Fruit fly (Drosophila melanogaster) whole organism, prepupa: ENCODE data around the gene CG14314.

Experiments
- Blimp-1 ChIP-seq: fragments of 200-800 bp; sonication (Bioruptor generic); optimal IDR thresholded peaks from 3 replicates; lab custom pipeline; 2017; ENCODE audit warnings: missing biosample characterization, missing genetic modification characterization, mild to moderate bottlenecking, moderate library complexity, missing genetic modification reagents
- CG1621 ChIP-seq: fragments of 200-800 bp; sonication (Bioruptor generic); optimal IDR thresholded peaks from 3 replicates; lab custom pipeline; 2018; ENCODE audit warnings: missing biosample characterization, mild to moderate bottlenecking, missing genetic modification characterization
- CG32006 ChIP-seq: fragments of 200-800 bp; sonication (Bioruptor generic); optimal IDR thresholded peaks from 3 replicates; lab custom pipeline; 2017; ENCODE audit warnings: missing biosample characterization, mild to moderate bottlenecking, missing genetic modification characterization
- CG4318 ChIP-seq: fragments of 200-800 bp; sonication (Bioruptor generic); optimal IDR thresholded peaks from 3 replicates; lab custom pipeline; 2017; ENCODE audit warnings: missing biosample characterization, mild to moderate bottlenecking, missing genetic modification characterization
- CG6808 ChIP-seq: fragments of 200-800 bp; sonication (Bioruptor generic); optimal IDR thresholded peaks from 3 replicates; lab custom pipeline; 2017; ENCODE audit warnings: missing biosample characterization, missing genetic modification characterization, mild to moderate bottlenecking, moderate library complexity, missing genetic modification reagents
- CG6854 ChIP-seq: fragments of 200-800 bp; sonication (Bioruptor generic); optimal IDR thresholded peaks from 2 replicates; lab custom pipeline; 2017; ENCODE audit warnings: missing biosample characterization, mild to moderate bottlenecking, missing genetic modification characterization
- Hr39 ChIP-seq: fragments of 200-800 bp; sonication (Bioruptor generic); optimal IDR thresholded peaks from 2 replicates; lab custom pipeline; 2016; ENCODE audit warnings: missing biosample characterization, missing genetic modification characterization
- Smox ChIP-seq: fragments of 200-800 bp; sonication (Bioruptor generic); optimal IDR thresholded peaks from 3 replicates; lab custom pipeline; 2016; ENCODE audit warnings: missing biosample characterization, missing genetic modification characterization
- fd59A ChIP-seq: fragments of 200-800 bp; sonication (Bioruptor generic); optimal IDR thresholded peaks from 2 replicates; lab custom pipeline; 2017; ENCODE audit warnings: missing biosample characterization, mild to moderate bottlenecking, missing genetic modification characterization, missing genetic modification reagents
- fd85E ChIP-seq: fragments of 200-800 bp; sonication (Bioruptor generic); optimal IDR thresholded peaks from 3 replicates; lab custom pipeline; 2016; ENCODE audit warnings: missing biosample characterization, missing genetic modification characterization
- salr ChIP-seq, 2 experiments: fragments of 200-800 bp; sonication (Bioruptor generic); optimal IDR thresholded peaks; 3 replicates each; lab custom pipeline; 2016 to 2018; ENCODE audit warnings: missing biosample characterization in 2 of 2, missing genetic modification characterization in 2 of 2, mild to moderate bottlenecking in 1 of 2
- svp ChIP-seq: fragments of 200-800 bp; sonication (Bioruptor generic); peaks from one replicate; lab custom pipeline; 2016; ENCODE audit warnings: missing biosample characterization, missing genetic modification characterization

DNA sequence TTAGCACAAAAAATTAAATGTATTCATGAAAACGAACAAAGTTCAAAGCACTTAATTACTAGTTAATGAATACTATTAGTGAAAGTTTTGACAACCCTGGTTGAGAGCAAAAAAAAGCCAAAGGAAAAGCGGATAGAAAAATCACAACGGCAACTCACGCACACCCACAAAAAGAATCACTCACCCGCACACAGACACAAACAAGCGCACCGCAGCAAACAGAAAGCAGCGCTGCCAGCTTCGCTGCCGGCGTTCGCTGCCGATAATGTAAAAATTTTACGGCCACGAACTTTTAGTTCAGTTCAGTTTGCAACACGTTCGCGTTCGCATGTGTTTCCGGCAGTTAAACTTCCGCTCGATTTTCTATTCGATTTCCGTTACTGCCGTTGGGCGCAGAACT lies 51.5 kb downstream of the CG14314 start, which contains the start of gene CG18599:
- TF ChIP-seq salr (GFP tag; optimal IDR thresholded peaks at IDR 0.05; lab: Kevin White, UChicago) (no peak), Smox (GFP tag; lab: Kevin White, UChicago) (no peak), CG6854 (GFP tag; lab: Kevin White, UChicago) (no peak), CG1621 (no peak), fd59A (GFP tag; lab: Kevin White, UChicago) (no peak), CG4318 (GFP tag; lab: Kevin White, UChicago) (no peak), Hr39 (GFP tag; lab: Kevin White, UChicago) (no peak), Blimp-1 (GFP tag; lab: Kevin White, UChicago) (no peak), CG32006 (GFP tag; lab: Kevin White, UChicago) (no peak), fd85E (GFP tag; lab: Kevin White, UChicago) (no peak), svp (GFP tag; lab: Kevin White, UChicago) (no peak), CG6808 (GFP tag; lab: Kevin White, UChicago) (no peak)
